Fruit fly (Drosophila melanogaster) whole organism, embryonic: ENCODE measurements around the gene CG6163.

Source experiments
- C15 ChIP-seq: fragments of 200-800 bp; sonication (Bioruptor generic); IDR thresholded peaks from 3 replicates; pipeline ENCODE4 v1.3.6; 2022; ENCODE audit warnings: missing biosample characterization, missing genetic modification characterization
- CG10462 ChIP-seq: fragments of 200-800 bp; sonication (Bioruptor generic); optimal IDR thresholded peaks from 2 replicates; lab custom pipeline; 2016; ENCODE audit warnings: missing biosample characterization, missing genetic modification characterization
- CG1233 ChIP-seq: fragments of 200-800 bp; sonication (Bioruptor generic); optimal IDR thresholded peaks from 4 replicates; lab custom pipeline; 2018; ENCODE audit warnings: missing biosample characterization, mild to moderate bottlenecking, missing genetic modification characterization
- CG13624 ChIP-seq: fragments of 200-800 bp; sonication (Bioruptor generic); optimal IDR thresholded peaks from 2 replicates; lab custom pipeline; 2016; ENCODE audit warnings: missing biosample characterization, missing genetic modification characterization
- CG14710 ChIP-seq: fragments of 200-800 bp; sonication (Bioruptor generic); optimal IDR thresholded peaks from 3 replicates; lab custom pipeline; 2019; ENCODE audit warnings: missing biosample characterization, mild to moderate bottlenecking, missing genetic modification characterization, moderate library complexity
- CG14860 ChIP-seq: fragments of 200-800 bp; sonication (Bioruptor generic); IDR thresholded peaks from 3 replicates; pipeline ENCODE4 v1.3.6; 2022; ENCODE audit warnings: missing biosample characterization, missing genetic modification characterization; ENCODE audit not compliant: partially characterized antibody
- CG1529 ChIP-seq: fragments of 200-800 bp; sonication (Bioruptor generic); optimal IDR thresholded peaks from 3 replicates; lab custom pipeline; 2018; ENCODE audit warnings: missing biosample characterization, missing genetic modification characterization
- CG17359 ChIP-seq: fragments of 200-800 bp; sonication (Bioruptor generic); optimal IDR thresholded peaks from 3 replicates; lab custom pipeline; 2018; ENCODE audit warnings: missing biosample characterization, mild to moderate bottlenecking, missing genetic modification characterization, moderate library complexity
- CG17361 ChIP-seq: fragments of 200-800 bp; sonication (Bioruptor generic); IDR thresholded peaks from 3 replicates; pipeline ENCODE4 v1.3.6; 2022; ENCODE audit warnings: missing biosample characterization, missing genetic modification characterization
- CG18476 ChIP-seq: fragments of 200-800 bp; sonication (Bioruptor generic); optimal IDR thresholded peaks from 2 replicates; lab custom pipeline; 2016; ENCODE audit warnings: missing biosample characterization, mild to moderate bottlenecking, missing genetic modification characterization
- CG31388 ChIP-seq: fragments of 200-800 bp; sonication (Bioruptor generic); optimal IDR thresholded peaks from 2 replicates; lab custom pipeline; 2016; ENCODE audit warnings: missing biosample characterization, missing genetic modification characterization
- CG42726 ChIP-seq: fragments of 200-800 bp; sonication (Bioruptor generic); IDR thresholded peaks from 2 replicates; pipeline ENCODE4 v1.3.6; 2022; ENCODE audit warnings: missing biosample characterization, missing genetic modification characterization; ENCODE audit not compliant: partially characterized antibody
- CG4360 ChIP-seq: fragments of 200-800 bp; sonication (Bioruptor generic); IDR thresholded peaks from 2 replicates; pipeline ENCODE4 v1.3.6; 2022; ENCODE audit warnings: missing biosample characterization, missing genetic modification characterization
- CG5245 ChIP-seq: fragments of 200-800 bp; sonication (Bioruptor generic); optimal IDR thresholded peaks from 3 replicates; lab custom pipeline; 2016; ENCODE audit warnings: missing biosample characterization, missing genetic modification characterization
- CG6272 ChIP-seq: fragments of 200-800 bp; sonication (Bioruptor generic); IDR thresholded peaks from 2 replicates; pipeline ENCODE4 v1.3.6; 2022; ENCODE audit warnings: missing biosample characterization, missing genetic modification characterization
- CG6654 ChIP-seq: fragments of 200-800 bp; sonication (Bioruptor generic); optimal IDR thresholded peaks from 2 replicates; lab custom pipeline; 2017; ENCODE audit warnings: missing biosample characterization, mild to moderate bottlenecking, missing genetic modification characterization
- CG6813 ChIP-seq: fragments of 200-800 bp; sonication (Bioruptor generic); optimal IDR thresholded peaks from 2 replicates; lab custom pipeline; 2017; ENCODE audit warnings: missing biosample characterization, missing genetic modification characterization, mild to moderate bottlenecking, moderate library complexity, missing genetic modification reagents
- CG8359 ChIP-seq: fragments of 200-800 bp; sonication (Bioruptor generic); optimal IDR thresholded peaks from 2 replicates; lab custom pipeline; 2017; ENCODE audit warnings: missing biosample characterization, mild to moderate bottlenecking, missing genetic modification characterization, borderline replicate concordance
- CG9727 ChIP-seq: fragments of 200-800 bp; sonication (Bioruptor generic); optimal IDR thresholded peaks from 3 replicates; lab custom pipeline; 2017; ENCODE audit warnings: missing biosample characterization, mild to moderate bottlenecking, missing genetic modification characterization
- CG9817 ChIP-seq: fragments of 200-800 bp; sonication (Bioruptor generic); optimal IDR thresholded peaks from 2 replicates; lab custom pipeline; 2018; ENCODE audit warnings: missing biosample characterization, mild to moderate bottlenecking, missing genetic modification characterization, moderate library complexity
- CHES-1-like ChIP-seq: fragments of 200-800 bp; sonication (Bioruptor generic); optimal IDR thresholded peaks from 2 replicates; lab custom pipeline; 2016; ENCODE audit warnings: missing biosample characterization, missing genetic modification characterization
- Dek ChIP-seq: fragments of 200-800 bp; sonication (Bioruptor generic); optimal IDR thresholded peaks from 3 replicates; lab custom pipeline; 2019; ENCODE audit warnings: missing biosample characterization, mild to moderate bottlenecking, missing genetic modification characterization, moderate library complexity
- Eip74EF ChIP-seq, 2 experiments: fragments of 200-800 bp in 1 of 2; fragments of >200 bp in 1 of 2; sonication (Bioruptor generic) in 1 of 2; optimal IDR thresholded peaks; 2 replicates each; lab custom pipeline; 2017 to 2019; ENCODE audit warnings: missing biosample characterization in 2 of 2, missing genetic modification characterization in 2 of 2, mild to moderate bottlenecking in 1 of 2, moderate library complexity in 1 of 2
- HLH3B ChIP-seq: fragments of 200-800 bp; sonication (Bioruptor generic); IDR thresholded peaks from 2 replicates; pipeline ENCODE4 v1.3.6; 2022; ENCODE audit warnings: missing biosample characterization, missing genetic modification characterization
- HLH54F ChIP-seq: fragments of 200-800 bp; sonication (Bioruptor generic); optimal IDR thresholded peaks from 3 replicates; lab custom pipeline; 2016; ENCODE audit warnings: missing biosample characterization, missing genetic modification characterization
- Hand ChIP-seq: fragments of 200-800 bp; sonication (Bioruptor generic); optimal IDR thresholded peaks from 2 replicates; lab custom pipeline; 2017; ENCODE audit warnings: mild to moderate bottlenecking, missing biosample characterization, missing genetic modification reagents, missing genetic modification characterization
- Hr51 ChIP-seq, 2 experiments: fragments of 200-800 bp; sonication (Bioruptor generic); optimal IDR thresholded peaks; 2 replicates in 1 of 2; 3 replicates in 1 of 2; lab custom pipeline; 2016 to 2018; ENCODE audit warnings: missing biosample characterization in 2 of 2, missing genetic modification characterization in 2 of 2, mild to moderate bottlenecking in 1 of 2, moderate library complexity in 1 of 2
- Meics ChIP-seq: fragments of 200-800 bp; sonication (Bioruptor generic); optimal IDR thresholded peaks from 2 replicates; lab custom pipeline; 2017; ENCODE audit warnings: missing biosample characterization, mild to moderate bottlenecking, missing genetic modification characterization
- NC2β ChIP-seq: fragments of 200-800 bp; sonication (Bioruptor generic); optimal IDR thresholded peaks from 2 replicates; lab custom pipeline; 2016; ENCODE audit warnings: missing biosample characterization, missing genetic modification characterization
- Oli ChIP-seq: fragments of 200-800 bp; sonication (Bioruptor generic); optimal IDR thresholded peaks from 2 replicates; lab custom pipeline; 2018; ENCODE audit warnings: missing biosample characterization, mild to moderate bottlenecking, missing genetic modification characterization, moderate library complexity
- Pdp1 ChIP-seq, 2 experiments: fragments of 200-800 bp; sonication (Bioruptor generic); optimal IDR thresholded peaks; 3 replicates each; lab custom pipeline; 2016; ENCODE audit warnings: missing biosample characterization in 2 of 2, missing genetic modification characterization in 2 of 2, mild to moderate bottlenecking in 1 of 2, moderate library complexity in 1 of 2
- Stat92E ChIP-seq, 3 experiments: fragments of >200 bp in 2 of 3; fragments of 200-800 bp in 1 of 3; sonication (Bioruptor generic) in 1 of 3; optimal IDR thresholded peaks; 2 replicates each; lab custom pipeline; 2017 to 2019; ENCODE audit warnings: missing biosample characterization in 3 of 3, missing genetic modification characterization in 3 of 3, mild to moderate bottlenecking in 1 of 3, moderate library complexity in 1 of 3
- Trl ChIP-seq, 3 experiments: fragments of >200 bp in 2 of 3; fragments of 200-800 bp in 1 of 3; sonication (Bioruptor generic) in 1 of 3; optimal IDR thresholded peaks; 2 replicates in 1 of 3; 3 replicates in 2 of 3; lab custom pipeline; 2016 to 2017; ENCODE audit warnings: missing biosample characterization in 1 of 3, missing genetic modification characterization in 1 of 3
- ato ChIP-seq: fragments of 200-800 bp; sonication (Bioruptor generic); IDR thresholded peaks from 2 replicates; pipeline ENCODE4 v1.3.6; 2022; ENCODE audit warnings: missing biosample characterization, missing genetic modification characterization; ENCODE audit not compliant: partially characterized antibody
- bigmax ChIP-seq: fragments of 200-800 bp; sonication (Bioruptor generic); optimal IDR thresholded peaks from 2 replicates; lab custom pipeline; 2018; ENCODE audit warnings: missing biosample characterization, mild to moderate bottlenecking, missing genetic modification characterization
- croc ChIP-seq: fragments of 200-800 bp; sonication (Bioruptor generic); conservative IDR thresholded peaks from 3 replicates; pipeline ENCODE4 v1.3.6; 2022; ENCODE audit warnings: missing biosample characterization, missing genetic modification characterization
- dysf ChIP-seq: fragments of 200-800 bp; sonication (Bioruptor generic); IDR thresholded peaks from 3 replicates; pipeline ENCODE4 v1.3.6; 2022; ENCODE audit warnings: missing biosample characterization, missing genetic modification characterization
- gcm2 ChIP-seq: fragments of 200-800 bp; sonication (Bioruptor generic); optimal IDR thresholded peaks from 2 replicates; lab custom pipeline; 2016; ENCODE audit warnings: missing biosample characterization, missing genetic modification characterization
- ham ChIP-seq: fragments of 200-800 bp; sonication (Bioruptor generic); IDR thresholded peaks from 2 replicates; pipeline ENCODE4 v1.3.6; 2022; ENCODE audit warnings: missing biosample characterization, missing genetic modification characterization
- kay ChIP-seq: fragments of 200-800 bp; sonication (Bioruptor generic); optimal IDR thresholded peaks from 2 replicates; lab custom pipeline; 2016; ENCODE audit warnings: missing biosample characterization, missing genetic modification characterization
- nmo ChIP-seq: fragments of 200-800 bp; sonication (Bioruptor generic); optimal IDR thresholded peaks from 2 replicates; lab custom pipeline; 2018; ENCODE audit warnings: missing biosample characterization, mild to moderate bottlenecking, missing genetic modification characterization, moderate library complexity
- psq ChIP-seq: fragments of 200-800 bp; sonication (Bioruptor generic); optimal IDR thresholded peaks from 2 replicates; lab custom pipeline; 2017; ENCODE audit warnings: missing biosample characterization, missing genetic modification characterization
- repo ChIP-seq: fragments of 200-800 bp; sonication (Bioruptor generic); optimal IDR thresholded peaks from 2 replicates; lab custom pipeline; 2016; ENCODE audit warnings: missing biosample characterization, missing genetic modification characterization
- stc ChIP-seq: fragments of 200-800 bp; sonication (Bioruptor generic); IDR thresholded peaks from 2 replicates; pipeline ENCODE4 v1.3.6; 2022; ENCODE audit warnings: missing biosample characterization, missing genetic modification characterization
- sug ChIP-seq: fragments of 200-800 bp; optimal IDR thresholded peaks from 2 replicates; lab custom pipeline; 2019; ENCODE audit warnings: missing biosample characterization, mild to moderate bottlenecking, missing genetic modification characterization, moderate library complexity
- tin ChIP-seq: fragments of 200-800 bp; sonication (Bioruptor generic); optimal IDR thresholded peaks from 3 replicates; lab custom pipeline; 2016; ENCODE audit warnings: missing biosample characterization, missing genetic modification characterization
- trem ChIP-seq: fragments of 200-800 bp; optimal IDR thresholded peaks from 3 replicates; lab custom pipeline; 2019; ENCODE audit warnings: missing biosample characterization, mild to moderate bottlenecking, missing genetic modification characterization, moderate library complexity
- wdn ChIP-seq: fragments of 200-800 bp; sonication (Bioruptor generic); IDR thresholded peaks from 2 replicates; pipeline ENCODE4 v1.3.6; 2022; ENCODE audit warnings: missing biosample characterization, missing genetic modification characterization

The CG6163 gene

DNA sequence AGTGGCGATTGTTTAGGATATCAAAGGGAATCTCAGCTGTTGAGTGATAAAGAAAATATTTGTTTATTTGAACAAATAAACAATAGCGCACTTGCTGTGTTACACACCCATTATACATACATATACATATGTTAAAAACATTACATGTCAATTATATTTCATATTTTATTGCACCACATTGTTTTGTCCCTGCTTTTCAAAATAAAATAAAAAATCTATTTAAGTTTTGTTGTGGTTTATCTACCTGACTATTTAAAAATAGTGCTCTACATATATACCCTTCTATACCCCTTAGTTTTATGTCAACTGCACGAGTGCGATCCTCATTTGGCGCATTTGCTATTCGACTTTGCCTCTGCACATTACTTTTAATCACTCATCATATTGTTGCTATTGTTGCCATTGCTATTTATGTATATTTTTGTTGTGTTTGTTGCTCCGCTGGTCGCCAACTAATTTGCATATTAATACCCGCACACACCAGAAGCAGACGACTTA is 14.7 kb downstream of the CG6163 start (continued):
- TF ChIP-seq Hand (GFP tag; lab: Kevin White, UChicago) (peak; percentile 59), CG9727 (GFP tag; lab: Kevin White, UChicago) (peak; percentile 85), trem (peak; percentile 80), CG10462 (GFP tag; lab: Kevin White, UChicago) (peak; percentile 85), ato (GFP tag; lab: Robert Waterston, UW) (no peak), Pdp1 (GFP tag; optimal IDR thresholded peaks at IDR 0.05; lab: Kevin White, UChicago) (peak; percentile 68 to 86), ham (peak; percentile 78), Hr51 (GFP tag; optimal IDR thresholded peaks at IDR 0.05; lab: Kevin White, UChicago) (peak; percentile 18 to 97), gcm2 (peak; percentile 64), CG17361 (GFP tag; lab: Robert Waterston, UW) (peak; percentile 83; the same call in 2 of the 3 replicates), bigmax (no peak), CG1529 (GFP tag; lab: Kevin White, UChicago) (peak; percentile 88), stc (peak; percentile 92; the same call in 1 of the 2 replicates), CG13624 (GFP tag; lab: Kevin White, UChicago) (peak; percentile 58), dysf (peak; percentile 95), C15 (GFP tag; lab: Robert Waterston, UW) (peak; percentile 75; the same call in 1 of the 3 replicates), psq (GFP tag; lab: Kevin White, UChicago) (peak; percentile 56), HLH3B (GFP tag; lab: Robert Waterston, UW) (peak; percentile 86), CG14860 (no peak), CG14710 (tag; lab: Kevin White, UChicago) (peak; percentile 84), croc (GFP tag; lab: Robert Waterston, UW) (peak; percentile 84), CG31388 (GFP tag; lab: Kevin White, UChicago) (peak; percentile 49), Eip74EF (GFP tag; optimal IDR thresholded peaks at IDR 0.05; lab: Kevin White, UChicago) (peak in 1 of 2 experiments; percentile 81), Oli (tag; lab: Kevin White, UChicago) (peak; percentile 97), tin (GFP tag; lab: Kevin White, UChicago) (peak; percentile 87), kay (peak; percentile 87), Dek (tag; lab: Kevin White, UChicago) (peak; percentile 80), NC2β (peak; percentile 49), repo (GFP tag; lab: Kevin White, UChicago) (peak; percentile 37), CG17359 (tag; lab: Kevin White, UChicago) (peak; percentile 95), CG8359 (GFP tag; lab: Kevin White, UChicago) (peak; percentile 79), CG5245 (GFP tag; lab: Kevin White, UChicago) (peak; percentile 86), CG6272 (GFP tag; lab: Robert Waterston, UW) (peak; percentile 78), Meics (GFP tag; lab: Kevin White, UChicago) (peak; percentile 88), CG42726 (GFP tag; lab: Robert Waterston, UW) (no peak), HLH54F (peak; percentile 77), CG9817 (peak; percentile 85), CG18476 (GFP tag; lab: Kevin White, UChicago) (peak; percentile 58), nmo (GFP tag; lab: Kevin White, UChicago) (peak; percentile 98), CG4360 (no peak), CG6813 (GFP tag; lab: Kevin White, UChicago) (peak; percentile 76), Stat92E (GFP tag; optimal IDR thresholded peaks at IDR 0.05; lab: Kevin White, UChicago) (no peak), Trl (optimal IDR thresholded peaks at IDR 0.05; lab: Kevin White, UChicago) (no peak), Trl (GFP tag; optimal IDR thresholded peaks at IDR 0.05; lab: Kevin White, UChicago) (peak; percentile 67), wdn (peak; percentile 71), CG6654 (GFP tag; lab: Kevin White, UChicago) (peak; percentile 72), CG1233 (GFP tag; lab: Kevin White, UChicago) (peak; percentile 90), sug (no peak), CHES-1-like (GFP tag; lab: Kevin White, UChicago) (peak; percentile 61)
